Worm (Caenorhabditis elegans) whole organism, L1 larva: Measurements from ENCODE around the gene sli-1.
A peak's percentile ranks its signal among the peaks of the same experiment; 100 is the strongest.

Experiments
- C04F5.9 ChIP-seq: sonication (generic microtip); optimal IDR thresholded peaks from 2 replicates; lab custom pipeline; 2016; ENCODE audit warnings: missing genetic modification characterization, missing compliant biosample characterization
- C34B4.2 ChIP-seq: sonication (generic microtip); optimal IDR thresholded peaks from 2 replicates; lab custom pipeline; 2017; ENCODE audit warnings: mild to moderate bottlenecking, missing genetic modification characterization, missing compliant biosample characterization
- Y116A8C.19 ChIP-seq: sonication (generic microtip); optimal IDR thresholded peaks from 2 replicates; lab custom pipeline; 2016; ENCODE audit warnings: missing compliant biosample characterization, missing genetic modification characterization, borderline replicate concordance
- aha-1 ChIP-seq: fragments of 150-350 bp; optimal IDR thresholded peaks from 2 replicates; lab custom pipeline; 2014; ENCODE audit warnings: missing biosample characterization, missing genetic modification characterization
- aly-2 ChIP-seq: fragments of 150-350 bp; optimal IDR thresholded peaks from 2 replicates; lab custom pipeline; 2014; ENCODE audit warnings: missing biosample characterization, missing genetic modification characterization
- blmp-1 ChIP-seq: fragments of 150-350 bp; optimal IDR thresholded peaks from 2 replicates; lab custom pipeline; 2014; ENCODE audit warnings: missing biosample characterization, missing genetic modification characterization
- ceh-63 ChIP-seq: fragments of 200-800 bp; sonication (Bioruptor generic); optimal IDR thresholded peaks from 2 replicates; lab custom pipeline; 2018; ENCODE audit warnings: mild to moderate bottlenecking, missing genetic modification characterization, missing compliant biosample characterization
- ceh-8 ChIP-seq: fragments of 200-800 bp; sonication (Bioruptor generic); optimal IDR thresholded peaks from 2 replicates; lab custom pipeline; 2018; ENCODE audit warnings: mild to moderate bottlenecking, missing genetic modification characterization, moderate library complexity, missing compliant biosample characterization
- ceh-88 ChIP-seq: fragments of 200-800 bp; sonication (Bioruptor generic); IDR thresholded peaks from 2 replicates; pipeline ENCODE4 v1.3.6; 2022; ENCODE audit warnings: missing genetic modification characterization, missing compliant biosample characterization
- ceh-90 ChIP-seq: sonication (generic microtip); optimal IDR thresholded peaks from 2 replicates; lab custom pipeline; 2016; ENCODE audit warnings: missing genetic modification characterization, missing compliant biosample characterization
- dpl-1 ChIP-seq, 3 experiments: fragments of 150-350 bp in 2 of 3; sonication (generic microtip) in 1 of 3; optimal IDR thresholded peaks; 2 replicates each; lab custom pipeline; 2014 to 2017; ENCODE audit warnings: missing biosample characterization in 3 of 3, missing genetic modification characterization in 3 of 3, missing genetic modification reagents in 3 of 3
- efl-1 ChIP-seq, 4 experiments: fragments of 150-350 bp; optimal IDR thresholded peaks in 3 of 4; peaks in 1 of 4; 1 replicate in 1 of 4; 2 replicates in 3 of 4; lab custom pipeline; 2014; ENCODE audit warnings: missing biosample characterization in 2 of 4, missing genetic modification characterization in 2 of 4, missing genetic modification reagents in 2 of 4
- egl-27 ChIP-seq, 2 experiments: fragments of 150-350 bp in 1 of 2; sonication (generic microtip); optimal IDR thresholded peaks; 3 replicates each; lab custom pipeline; 2017 to 2018; ENCODE audit warnings: missing biosample characterization in 2 of 2, missing genetic modification characterization in 2 of 2, missing genetic modification reagents in 2 of 2
- elt-3 ChIP-seq, 6 experiments: fragments of 150-350 bp in 1 of 6; sonication (generic microtip); optimal IDR thresholded peaks; 2 replicates each; lab custom pipeline; 2017 to 2018; ENCODE audit warnings: missing biosample characterization in 6 of 6, missing genetic modification characterization in 6 of 6, inconsistent platforms in 1 of 6
- ets-5 ChIP-seq: fragments of 200-800 bp; sonication (Bioruptor generic); IDR thresholded peaks from 2 replicates; pipeline ENCODE4 v1.3.6; 2022; ENCODE audit warnings: missing genetic modification characterization, missing compliant biosample characterization
- fkh-10 ChIP-seq: sonication (generic microtip); optimal IDR thresholded peaks from 2 replicates; lab custom pipeline; 2017; ENCODE audit warnings: missing biosample characterization, missing genetic modification reagents, missing genetic modification characterization
- fkh-4 ChIP-seq: sonication (generic microtip); optimal IDR thresholded peaks from 2 replicates; lab custom pipeline; 2016; ENCODE audit warnings: missing compliant biosample characterization, missing genetic modification characterization, borderline replicate concordance
- fkh-8 ChIP-seq: sonication (generic microtip); optimal IDR thresholded peaks from 2 replicates; lab custom pipeline; 2016; ENCODE audit warnings: mild to moderate bottlenecking, missing genetic modification characterization, missing compliant biosample characterization
- fos-1 ChIP-seq: fragments of 150-350 bp; optimal IDR thresholded peaks from 2 replicates; lab custom pipeline; 2014; ENCODE audit warnings: missing biosample characterization, missing genetic modification characterization
- grh-1 ChIP-seq: fragments of 200-800 bp; sonication (Bioruptor generic); IDR thresholded peaks from 2 replicates; pipeline ENCODE4 v1.3.6; 2022; ENCODE audit warnings: missing genetic modification reagents, missing genetic modification characterization, missing compliant biosample characterization
- hlh-17 ChIP-seq: fragments of 200-800 bp; sonication (Bioruptor generic); optimal IDR thresholded peaks from 2 replicates; lab custom pipeline; 2018; ENCODE audit warnings: missing genetic modification characterization, mild to moderate bottlenecking, missing compliant biosample characterization, moderate library complexity, borderline replicate concordance
- hlh-4 ChIP-seq: sonication (generic microtip); optimal IDR thresholded peaks from 2 replicates; lab custom pipeline; 2016; ENCODE audit warnings: mild to moderate bottlenecking, missing genetic modification characterization, missing compliant biosample characterization
- isw-1 ChIP-seq: fragments of 200-800 bp; sonication (Bioruptor generic); IDR thresholded peaks from 2 replicates; pipeline ENCODE4 v1.3.6; 2022; ENCODE audit warnings: missing genetic modification characterization, missing compliant biosample characterization
- lin-39 ChIP-seq: fragments of 150-350 bp; optimal IDR thresholded peaks from 2 replicates; lab custom pipeline; 2014; ENCODE audit warnings: missing biosample characterization, missing genetic modification reagents, missing genetic modification characterization
- lsy-2 ChIP-seq, 2 experiments: fragments of 150-350 bp; optimal IDR thresholded peaks; 2 replicates each; lab custom pipeline; 2014; ENCODE audit warnings: missing biosample characterization in 2 of 2, missing genetic modification characterization in 2 of 2
- mab-9 ChIP-seq: fragments of 200-800 bp; sonication (Bioruptor generic); IDR thresholded peaks from 2 replicates; pipeline ENCODE4 v1.3.6; 2022; ENCODE audit warnings: missing genetic modification reagents, missing genetic modification characterization, missing compliant biosample characterization
- mdl-1 ChIP-seq, 2 experiments: fragments of 150-350 bp; optimal IDR thresholded peaks; 2 replicates each; lab custom pipeline; 2014 to 2017; ENCODE audit warnings: missing biosample characterization in 2 of 2, missing genetic modification characterization in 2 of 2, inconsistent platforms in 1 of 2
- mef-2 ChIP-seq: fragments of 150-350 bp; optimal IDR thresholded peaks from 2 replicates; lab custom pipeline; 2014; ENCODE audit warnings: missing biosample characterization, missing genetic modification characterization
- mep-1 ChIP-seq: fragments of 150-350 bp; optimal IDR thresholded peaks from 2 replicates; lab custom pipeline; 2014; ENCODE audit warnings: missing biosample characterization, missing genetic modification characterization
- nhr-11 ChIP-seq: fragments of 150-350 bp; optimal IDR thresholded peaks from 2 replicates; lab custom pipeline; 2014; ENCODE audit warnings: missing biosample characterization, missing genetic modification characterization
- nhr-28 ChIP-seq: fragments of 150-350 bp; optimal IDR thresholded peaks from 2 replicates; lab custom pipeline; 2014; ENCODE audit warnings: missing biosample characterization, missing genetic modification characterization
- nhr-47 ChIP-seq: sonication (generic microtip); optimal IDR thresholded peaks from 2 replicates; lab custom pipeline; 2016; ENCODE audit warnings: mild to moderate bottlenecking, missing genetic modification characterization, moderate library complexity, missing compliant biosample characterization
- nhr-71 ChIP-seq: sonication (generic microtip); optimal IDR thresholded peaks from 2 replicates; lab custom pipeline; 2016; ENCODE audit warnings: mild to moderate bottlenecking, missing genetic modification characterization, moderate library complexity, missing compliant biosample characterization
- nhr-77 ChIP-seq: fragments of 150-350 bp; optimal IDR thresholded peaks from 2 replicates; lab custom pipeline; 2014; ENCODE audit warnings: missing biosample characterization, missing genetic modification characterization
- nhr-85 ChIP-seq: sonication (generic microtip); peaks from one replicate; lab custom pipeline; 2016; ENCODE audit warnings: missing genetic modification characterization, inconsistent platforms, missing compliant biosample characterization
- rnt-1 ChIP-seq: sonication (generic microtip); optimal IDR thresholded peaks from 2 replicates; lab custom pipeline; 2016; ENCODE audit warnings: mild to moderate bottlenecking, missing genetic modification characterization, moderate library complexity, missing compliant biosample characterization
- skn-1 ChIP-seq: fragments of 150-350 bp; optimal IDR thresholded peaks from 2 replicates; lab custom pipeline; 2014; ENCODE audit warnings: missing biosample characterization, missing genetic modification characterization
- snpc-4 ChIP-seq: fragments of 150-350 bp; optimal IDR thresholded peaks from 2 replicates; lab custom pipeline; 2014; ENCODE audit warnings: missing biosample characterization, missing genetic modification characterization
- snu-23 ChIP-seq: sonication (generic microtip); optimal IDR thresholded peaks from 2 replicates; lab custom pipeline; 2016; ENCODE audit warnings: missing genetic modification characterization, missing compliant biosample characterization
- sox-4 ChIP-seq: sonication (generic microtip); optimal IDR thresholded peaks from 2 replicates; lab custom pipeline; 2016; ENCODE audit warnings: missing genetic modification characterization, missing compliant biosample characterization
- sptf-1 ChIP-seq: fragments of 150-350 bp; optimal IDR thresholded peaks from 2 replicates; lab custom pipeline; 2014; ENCODE audit warnings: missing biosample characterization, missing genetic modification characterization
- tbx-2 ChIP-seq: sonication (generic microtip); optimal IDR thresholded peaks from 2 replicates; lab custom pipeline; 2016; ENCODE audit warnings: missing genetic modification characterization, missing compliant biosample characterization
- tlp-1 ChIP-seq: fragments of 150-350 bp; optimal IDR thresholded peaks from 2 replicates; lab custom pipeline; 2014; ENCODE audit warnings: missing biosample characterization, missing genetic modification characterization
- unc-130 ChIP-seq: fragments of 150-350 bp; optimal IDR thresholded peaks from 2 replicates; lab custom pipeline; 2017; ENCODE audit warnings: missing biosample characterization, missing genetic modification characterization, inconsistent platforms
- unc-62 ChIP-seq: fragments of 150-350 bp; optimal IDR thresholded peaks from 2 replicates; lab custom pipeline; 2014; ENCODE audit warnings: missing biosample characterization, missing genetic modification reagents, missing genetic modification characterization
- unc-98 ChIP-seq: fragments of 200-800 bp; sonication (Bioruptor generic); IDR thresholded peaks from 2 replicates; pipeline ENCODE4 v1.3.6; 2022; ENCODE audit warnings: missing genetic modification characterization, missing compliant biosample characterization
- zag-1 ChIP-seq: fragments of 150-350 bp; optimal IDR thresholded peaks from 2 replicates; lab custom pipeline; 2014; ENCODE audit warnings: missing biosample characterization, missing genetic modification characterization
- ztf-11 ChIP-seq, 2 experiments: sonication (generic microtip); optimal IDR thresholded peaks; 2 replicates each; lab custom pipeline; 2016 to 2017; ENCODE audit warnings: missing genetic modification characterization in 2 of 2, missing biosample characterization in 1 of 2, missing compliant biosample characterization in 1 of 2
- ztf-4 ChIP-seq: fragments of 150-350 bp; optimal IDR thresholded peaks from 2 replicates; lab custom pipeline; 2014; ENCODE audit warnings: missing biosample characterization, missing genetic modification characterization

The sli-1 gene

ce11 chrX:735572-735971, 9.8 kb upstream of the sli-1 start, which contains the start of gene npr-19:
npr-19 (minus strand) TSS chrX:735672.
- TF ChIP-seq efl-1 (optimal IDR thresholded peaks at IDR 0.05; lab: Kevin White, UChicago) = no peak
- peak in 1 of 2 experiments; percentile 43 for TF ChIP-seq efl-1 (GFP tag; optimal IDR thresholded peaks at IDR 0.05 in 1 of 2; lab: Kevin White, UChicago)
- no peak for TF ChIP-seq mef-2 (tag; lab: Kevin White, UChicago)

ce11 chrX:729062-729461, 3.3 kb upstream of the sli-1 start:
- TF ChIP-seq elt-3 (tag; optimal IDR thresholded peaks at IDR 0.05; lab: Kevin White, UChicago) (peak in 1 of 6 experiments; percentile 40), fos-1 (tag; lab: Kevin White, UChicago) (no peak), dpl-1 (GFP tag; optimal IDR thresholded peaks at IDR 0.05; lab: Kevin White, UChicago) (no peak)

- TF ChIP-seq tbx-2 (tag; lab: Kevin White, UChicago) = peak; percentile 66
- TF ChIP-seq nhr-47 (tag; lab: Kevin White, UChicago) = peak; percentile 73
- no peak for TF ChIP-seq sox-4 (tag; lab: Kevin White, UChicago)
- peak; percentile 49; the same call in 1 of the 2 replicates for TF ChIP-seq grh-1 (GFP tag; lab: Robert Waterston, UW)
- peak in 1 of 6 experiments; percentile 9 for TF ChIP-seq elt-3 (tag; optimal IDR thresholded peaks at IDR 0.05; lab: Kevin White, UChicago)
- TF ChIP-seq snpc-4 (tag; lab: Kevin White, UChicago) = peak; percentile 29
- no peak for TF ChIP-seq ceh-63 (GFP tag; lab: Kevin White, UChicago)
- no peak for TF ChIP-seq zag-1 (tag; lab: Kevin White, UChicago)
- no peak for TF ChIP-seq ceh-88
- no peak for TF ChIP-seq tlp-1 (tag; lab: Kevin White, UChicago)
- no peak for TF ChIP-seq lin-39
- no peak for TF ChIP-seq mab-9
- no peak for TF ChIP-seq unc-62 (GFP tag; lab: Kevin White, UChicago)
- TF ChIP-seq unc-98 (GFP tag; lab: Robert Waterston, UW) = no peak
- TF ChIP-seq nhr-85 (tag; lab: Kevin White, UChicago) = peak; percentile 93
- TF ChIP-seq C34B4.2 (tag; lab: Kevin White, UChicago) = no peak
- TF ChIP-seq isw-1 = peak; percentile 13; the same call in 1 of the 2 replicates
- peak; percentile 82 for TF ChIP-seq skn-1 (tag; lab: Kevin White, UChicago)
- peak; percentile 82 for TF ChIP-seq snu-23 (GFP tag; lab: Kevin White, UChicago)
- no peak for TF ChIP-seq nhr-28 (tag; lab: Kevin White, UChicago)
- TF ChIP-seq nhr-71 (tag; lab: Kevin White, UChicago) = peak; percentile 80
- TF ChIP-seq C04F5.9 (tag; lab: Kevin White, UChicago) = peak; percentile 41
- TF ChIP-seq fos-1 (tag; lab: Kevin White, UChicago) = peak; percentile 81
- TF ChIP-seq hlh-17 (GFP tag; lab: Kevin White, UChicago) = no peak
- TF ChIP-seq ets-5 (GFP tag; lab: Robert Waterston, UW) = no peak
- peak; percentile 57 for TF ChIP-seq fkh-8 (tag; lab: Kevin White, UChicago)
- TF ChIP-seq nhr-11 (tag; lab: Kevin White, UChicago) = no peak
- TF ChIP-seq ztf-4 (tag; lab: Kevin White, UChicago) = peak; percentile 8
- TF ChIP-seq ztf-11 (tag; optimal IDR thresholded peaks at IDR 0.05; lab: Kevin White, UChicago) = no peak
- TF ChIP-seq hlh-4 = no peak
- TF ChIP-seq mdl-1 (tag; optimal IDR thresholded peaks at IDR 0.05; lab: Kevin White, UChicago) = peak in 1 of 2 experiments; percentile 48
- TF ChIP-seq fkh-10 (GFP tag; lab: Kevin White, UChicago) = no peak
- no peak for TF ChIP-seq unc-130 (tag; lab: Kevin White, UChicago)
- no peak for TF ChIP-seq aly-2 (tag; lab: Kevin White, UChicago)
- TF ChIP-seq nhr-77 (tag; lab: Kevin White, UChicago) = no peak
- TF ChIP-seq mep-1 (tag; lab: Kevin White, UChicago) = peak; percentile 76
- TF ChIP-seq ceh-90 (tag; lab: Kevin White, UChicago) = no peak
- TF ChIP-seq ceh-8 (GFP tag; lab: Kevin White, UChicago) = peak; percentile 13
- TF ChIP-seq Y116A8C.19 (tag; lab: Kevin White, UChicago) = no peak
- no peak for TF ChIP-seq fkh-4 (tag; lab: Kevin White, UChicago)
- TF ChIP-seq rnt-1 (tag; lab: Kevin White, UChicago) = peak; percentile 75
- no peak for TF ChIP-seq egl-27 (tag; optimal IDR thresholded peaks at IDR 0.05; lab: Kevin White, UChicago)
- TF ChIP-seq sptf-1 (tag; lab: Kevin White, UChicago) = no peak
- TF ChIP-seq lsy-2 (tag; optimal IDR thresholded peaks at IDR 0.05; lab: Kevin White, UChicago) = peak; percentile 60 to 61
- no peak for TF ChIP-seq aha-1 (tag; lab: Kevin White, UChicago)
- TF ChIP-seq blmp-1 (tag; lab: Kevin White, UChicago) = peak; percentile 42
These were observed 2.0 kb upstream of the sli-1 start for ce11 chrX:727737-728136.
